Worm (Caenorhabditis elegans): ENCODE data around the gene sao-1.

ce11 chrV:13942082-13942481, 21.6 kb upstream of the sao-1 start, which contains the start of gene dpr-1:
- no peak for TF ChIP-seq ZK546.5 (tag; optimal IDR thresholded peaks at IDR 0.05)
- no peak for TF ChIP-seq lin-39 (tag; optimal IDR thresholded peaks at IDR 0.05)
- no peak for TF ChIP-seq ama-1 (optimal IDR thresholded peaks at IDR 0.05)
- TF ChIP-seq aly-2 (tag; optimal IDR thresholded peaks at IDR 0.05) = no peak
- no peak for TF ChIP-seq nhr-237 (tag; optimal IDR thresholded peaks at IDR 0.05)
- TF ChIP-seq skn-1 (tag; optimal IDR thresholded peaks at IDR 0.05) = no peak
- no peak for TF ChIP-seq dmd-4 (tag; optimal IDR thresholded peaks at IDR 0.05)
- TF ChIP-seq mdl-1 (tag; optimal IDR thresholded peaks at IDR 0.05) = no peak
- no peak for TF ChIP-seq zag-1 (tag; optimal IDR thresholded peaks at IDR 0.05)
- no peak for TF ChIP-seq snpc-4 (tag; optimal IDR thresholded peaks at IDR 0.05)
- TF ChIP-seq lsy-2 (tag; optimal IDR thresholded peaks at IDR 0.05) = no peak
